Worm (Caenorhabditis elegans) whole organism, L1 larva: ENCODE data around the gene F56A8.8.
"Not testable (repeated sequence)": the region's sequence is repeated elsewhere in the genome, so short reads cannot be mapped to it uniquely, and the experiment has no call there.

Experiments
- Y116A8C.19 ChIP-seq: sonication (generic microtip); optimal IDR thresholded peaks from 2 replicates; lab custom pipeline; 2016; ENCODE audit warnings: missing compliant biosample characterization, missing genetic modification characterization, borderline replicate concordance
- unc-30 ChIP-seq: sonication (generic microtip); optimal IDR thresholded peaks from 2 replicates; lab custom pipeline; 2017; ENCODE audit warnings: missing biosample characterization, missing genetic modification characterization

- TF ChIP-seq unc-30 (tag; lab: Kevin White, UChicago); Y116A8C.19: not testable (repeated sequence)
Measured at ce11 chrIII:13296289-13296874, 10.9 kb downstream of the F56A8.8 start, which contains the start of gene npp-18.
